Worm (Caenorhabditis elegans) whole organism, L4 larva: ENCODE data around the gene fbxa-166.

Source experiments
- D1046.2 ChIP-seq: fragments of 200-800 bp; sonication (Bioruptor generic); IDR thresholded peaks from 2 replicates; pipeline ENCODE4 v1.3.6; 2022; ENCODE audit warnings: missing genetic modification characterization, missing compliant biosample characterization
- F44E2.7 ChIP-seq: fragments of 200-800 bp; sonication (Bioruptor generic); IDR thresholded peaks from 2 replicates; pipeline ENCODE4 v2.1.2; 2022; ENCODE audit warnings: missing genetic modification characterization, missing compliant biosample characterization
- F49E8.2 ChIP-seq: sonication (generic microtip); optimal IDR thresholded peaks from 2 replicates; lab custom pipeline; 2016; ENCODE audit warnings: missing compliant biosample characterization, mild to moderate bottlenecking, missing genetic modification characterization, borderline replicate concordance
- T26A8.4 ChIP-seq: fragments of 200-800 bp; sonication (Bioruptor generic); IDR thresholded peaks from 2 replicates; pipeline ENCODE4 v1.3.6; 2022; ENCODE audit warnings: missing genetic modification characterization, missing compliant biosample characterization
- Y105C5A.15 ChIP-seq: fragments of 200-800 bp; sonication (Bioruptor generic); IDR thresholded peaks from 2 replicates; pipeline ENCODE4 v1.3.6; 2022; ENCODE audit warnings: missing genetic modification characterization, missing compliant biosample characterization
- Y75B8A.6 ChIP-seq: fragments of 200-800 bp; sonication (Bioruptor generic); IDR thresholded peaks from 2 replicates; pipeline ENCODE4 v1.3.6; 2022; ENCODE audit warnings: missing genetic modification reagents, missing genetic modification characterization, missing compliant biosample characterization
- arid-1 ChIP-seq: fragments of 200-800 bp; sonication (Bioruptor generic); conservative IDR thresholded peaks from 2 replicates; pipeline ENCODE4 v1.3.6; 2022; ENCODE audit warnings: missing genetic modification reagents, missing genetic modification characterization, missing compliant biosample characterization
- attf-4 ChIP-seq: sonication (generic microtip); optimal IDR thresholded peaks from 3 replicates; lab custom pipeline; 2017; ENCODE audit warnings: missing biosample characterization, missing genetic modification characterization
- ceh-82 ChIP-seq: sonication (generic microtip); optimal IDR thresholded peaks from 2 replicates; lab custom pipeline; 2017; ENCODE audit warnings: missing biosample characterization, missing genetic modification characterization
- daf-16 ChIP-seq, 3 experiments: sonication (generic microtip); optimal IDR thresholded peaks; 2 replicates each; lab custom pipeline; 2016 to 2017; ENCODE audit warnings: missing genetic modification characterization in 3 of 3, missing genetic modification reagents in 3 of 3, mild to moderate bottlenecking in 2 of 3, missing compliant biosample characterization in 2 of 3, missing biosample characterization in 1 of 3, moderate library complexity in 1 of 3
- daf-19 ChIP-seq: fragments of 200-800 bp; sonication (Bioruptor generic); conservative IDR thresholded peaks from 2 replicates; pipeline ENCODE4 v1.3.6; 2022; ENCODE audit warnings: missing genetic modification characterization, missing compliant biosample characterization
- daf-8 ChIP-seq: fragments of 200-800 bp; sonication (Bioruptor generic); IDR thresholded peaks from 2 replicates; pipeline ENCODE4 v1.3.6; 2022; ENCODE audit warnings: missing genetic modification characterization, missing compliant biosample characterization
- dmd-6 ChIP-seq: fragments of 200-800 bp; sonication (Bioruptor generic); IDR thresholded peaks from 2 replicates; pipeline ENCODE4 v1.3.6; 2022; ENCODE audit warnings: missing genetic modification reagents, missing genetic modification characterization, missing compliant biosample characterization
- dmd-9 ChIP-seq: fragments of 200-800 bp; sonication (Bioruptor generic); IDR thresholded peaks from 2 replicates; pipeline ENCODE4 v1.3.6; 2022; ENCODE audit warnings: missing genetic modification reagents, missing genetic modification characterization, missing compliant biosample characterization
- duxl-1 ChIP-seq: sonication (generic microtip); optimal IDR thresholded peaks from 2 replicates; lab custom pipeline; 2016; ENCODE audit warnings: mild to moderate bottlenecking, missing genetic modification characterization, moderate library complexity, missing compliant biosample characterization; ENCODE audit not compliant: poor library complexity
- dve-1 ChIP-seq: sonication (generic microtip); optimal IDR thresholded peaks from 2 replicates; lab custom pipeline; 2017; ENCODE audit warnings: antibody characterized with exemption, mild to moderate bottlenecking, missing genetic modification characterization, missing compliant biosample characterization; ENCODE audit not compliant: insufficient read depth
- egl-43 ChIP-seq: fragments of 200-800 bp; sonication (Bioruptor generic); IDR thresholded peaks from 2 replicates; pipeline ENCODE4 v1.3.6; 2022; ENCODE audit warnings: missing genetic modification reagents, missing genetic modification characterization, missing compliant biosample characterization
- fkh-10 ChIP-seq: fragments of 150-350 bp; optimal IDR thresholded peaks from 2 replicates; lab custom pipeline; 2014; ENCODE audit warnings: missing biosample characterization, missing genetic modification reagents, missing genetic modification characterization
- gei-8 ChIP-seq: fragments of 200-800 bp; sonication (Bioruptor generic); optimal IDR thresholded peaks from 2 replicates; lab custom pipeline; 2018; ENCODE audit warnings: mild to moderate bottlenecking, missing genetic modification characterization, missing compliant biosample characterization
- hlh-11 ChIP-seq: fragments of 200-800 bp; sonication (Bioruptor generic); optimal IDR thresholded peaks from 2 replicates; lab custom pipeline; 2018; ENCODE audit warnings: mild to moderate bottlenecking, missing genetic modification characterization, missing compliant biosample characterization
- hmg-1.1 ChIP-seq: fragments of 200-800 bp; sonication (Bioruptor generic); IDR thresholded peaks from 2 replicates; pipeline ENCODE4 v1.3.6; 2022; ENCODE audit warnings: missing genetic modification reagents, missing genetic modification characterization, missing compliant biosample characterization
- lim-7 ChIP-seq: fragments of 200-800 bp; sonication (Bioruptor generic); IDR thresholded peaks from 2 replicates; pipeline ENCODE4 v1.3.6; 2022; ENCODE audit warnings: missing genetic modification characterization, missing compliant biosample characterization
- lin-1 ChIP-seq: fragments of 200-800 bp; sonication (Bioruptor generic); IDR thresholded peaks from 2 replicates; pipeline ENCODE4 v1.3.6; 2022; ENCODE audit warnings: missing genetic modification reagents, missing genetic modification characterization, missing compliant biosample characterization
- madf-9 ChIP-seq: fragments of 200-800 bp; sonication (Bioruptor generic); conservative IDR thresholded peaks from 2 replicates; pipeline ENCODE4 v1.3.6; 2022; ENCODE audit warnings: missing genetic modification reagents, missing genetic modification characterization, missing compliant biosample characterization
- mdl-1 ChIP-seq, 2 experiments: fragments of 150-350 bp in 1 of 2; sonication (generic microtip) in 1 of 2; optimal IDR thresholded peaks; 2 replicates each; lab custom pipeline; 2014 to 2017; ENCODE audit warnings: missing biosample characterization in 2 of 2, missing genetic modification characterization in 2 of 2
- mep-1 ChIP-seq: fragments of 150-350 bp; sonication (generic microtip); optimal IDR thresholded peaks from 3 replicates; lab custom pipeline; 2014; ENCODE audit warnings: missing biosample characterization, missing genetic modification characterization
- nhr-10 ChIP-seq: fragments of 150-350 bp; optimal IDR thresholded peaks from 2 replicates; lab custom pipeline; 2014; ENCODE audit warnings: missing biosample characterization, missing genetic modification characterization
- nhr-11 ChIP-seq: fragments of 150-350 bp; optimal IDR thresholded peaks from 2 replicates; lab custom pipeline; 2014; ENCODE audit warnings: missing biosample characterization, missing genetic modification characterization
- nhr-237 ChIP-seq: sonication (generic microtip); optimal IDR thresholded peaks from 2 replicates; lab custom pipeline; 2017; ENCODE audit warnings: missing biosample characterization, missing genetic modification characterization
- nhr-25 ChIP-seq: sonication (generic microtip); optimal IDR thresholded peaks from 2 replicates; lab custom pipeline; 2017; ENCODE audit warnings: missing genetic modification characterization, mild to moderate bottlenecking, missing compliant biosample characterization, antibody characterized with exemption, moderate library complexity, borderline replicate concordance; ENCODE audit not compliant: insufficient read depth
- nhr-28 ChIP-seq: fragments of 150-350 bp; optimal IDR thresholded peaks from 2 replicates; lab custom pipeline; 2014; ENCODE audit warnings: missing biosample characterization, missing genetic modification characterization
- nhr-42 ChIP-seq: fragments of 200-800 bp; sonication (Bioruptor generic); IDR thresholded peaks from 2 replicates; pipeline ENCODE4 v1.3.6; 2022; ENCODE audit warnings: missing genetic modification characterization, missing compliant biosample characterization
- nhr-6 ChIP-seq: fragments of 150-350 bp; optimal IDR thresholded peaks from 2 replicates; lab custom pipeline; 2014; ENCODE audit warnings: missing biosample characterization, missing genetic modification characterization
- pqm-1 ChIP-seq: sonication (generic microtip); optimal IDR thresholded peaks from 2 replicates; lab custom pipeline; 2017; ENCODE audit warnings: missing biosample characterization, missing genetic modification characterization
- snpc-1.2 ChIP-seq: fragments of 200-800 bp; sonication (Bioruptor generic); IDR thresholded peaks from 2 replicates; pipeline ENCODE4 v1.3.6; 2022; ENCODE audit warnings: missing genetic modification reagents, missing genetic modification characterization, missing compliant biosample characterization
- tra-1 ChIP-seq: fragments of 200-800 bp; sonication (Bioruptor generic); IDR thresholded peaks from 2 replicates; pipeline ENCODE4 v1.3.6; 2022; ENCODE audit warnings: missing genetic modification reagents, missing genetic modification characterization, missing compliant biosample characterization
- vab-7 ChIP-seq: fragments of 200-800 bp; sonication (Bioruptor generic); IDR thresholded peaks from 2 replicates; pipeline ENCODE4 v1.3.6; 2022; ENCODE audit warnings: missing genetic modification reagents, missing genetic modification characterization, missing compliant biosample characterization
- zag-1 ChIP-seq: fragments of 150-350 bp; optimal IDR thresholded peaks from 2 replicates; lab custom pipeline; 2014; ENCODE audit warnings: missing biosample characterization, missing genetic modification characterization
- zip-2 ChIP-seq: fragments of 150-350 bp; optimal IDR thresholded peaks from 2 replicates; lab custom pipeline; 2014; ENCODE audit warnings: missing biosample characterization, missing genetic modification characterization
- ztf-7 ChIP-seq: fragments of 150-350 bp; optimal IDR thresholded peaks from 2 replicates; lab custom pipeline; 2014; ENCODE audit warnings: missing biosample characterization, missing genetic modification characterization

fbxa-166 gene

DNA sequence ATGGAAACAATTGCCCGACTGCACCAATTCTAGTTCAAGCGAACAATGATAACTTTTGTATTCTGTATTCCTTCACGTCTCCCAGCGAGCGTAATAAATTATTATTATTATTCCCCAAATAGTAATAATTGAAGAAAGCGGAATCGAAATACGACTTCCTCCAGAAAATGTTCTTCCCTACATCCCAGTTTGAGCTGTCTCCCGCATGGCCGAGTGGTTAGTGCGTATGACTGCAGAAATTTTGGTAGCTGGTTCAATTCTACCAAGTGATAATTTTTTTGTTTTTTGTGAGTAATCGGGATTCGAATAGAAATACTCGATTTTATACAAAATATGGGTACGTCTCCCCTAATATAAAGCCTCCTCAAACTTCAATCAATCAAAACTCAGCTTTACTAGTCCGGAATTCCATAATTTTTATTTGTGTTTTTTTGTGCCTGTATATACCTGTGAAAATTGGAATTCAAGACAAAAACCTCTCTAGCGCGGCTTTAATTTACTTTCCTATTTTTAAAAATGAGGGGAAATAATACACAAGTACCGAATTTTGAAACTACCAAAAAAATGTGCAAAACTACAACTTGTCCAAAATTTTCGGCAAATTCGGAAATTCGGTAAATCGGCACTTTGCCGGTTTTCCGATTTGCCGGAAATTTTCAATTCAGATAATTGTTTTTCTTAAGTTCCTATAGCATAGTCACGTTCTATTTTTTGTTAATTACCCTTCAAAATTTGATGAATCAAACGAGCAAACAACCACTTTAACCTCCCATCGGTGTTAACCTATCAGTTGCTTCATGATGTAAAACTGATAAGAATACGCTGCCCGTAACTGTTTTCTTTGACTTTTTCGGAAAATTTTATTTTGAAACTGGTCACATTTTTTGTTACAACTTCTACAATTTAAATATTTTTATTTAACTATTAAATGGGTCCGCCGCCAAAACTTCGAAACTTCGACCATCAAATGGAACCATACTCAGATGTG lies 21.5 kb downstream of the fbxa-166 start, which contains the start of gene bath-46:
Gene bath-46, plus strand, starts transcription at position 806 of the 988 bp plus-strand sequence.
- TF ChIP-seq ceh-82 (tag; lab: Kevin White, UChicago) (no peak), nhr-11 (tag; lab: Kevin White, UChicago) (no peak), madf-9 (GFP tag; lab: Robert Waterston, UW) (0 out of 2 replicates have a peak, but pooled peaks have one; percentile 13), nhr-25 (tag; lab: Kevin White, UChicago) (no peak), zag-1 (tag; lab: Kevin White, UChicago) (no peak), pqm-1 (tag; lab: Kevin White, UChicago) (peak; percentile 90), arid-1 (GFP tag; lab: Robert Waterston, UW) (0 out of 2 replicates have a peak, but pooled peaks have one; percentile 8), daf-19 (no peak), dmd-9 (no peak), nhr-42 (GFP tag; lab: Robert Waterston, UW) (no peak), vab-7 (GFP tag; lab: Robert Waterston, UW) (peak; percentile 48; the same call in 1 of the 2 replicates), dmd-6 (peak; percentile 34; the same call in 1 of the 2 replicates), nhr-28 (tag; lab: Kevin White, UChicago) (peak; percentile 57), ztf-7 (tag; lab: Kevin White, UChicago) (no peak), fkh-10 (no peak), egl-43 (peak; percentile 56; the same call in 1 of the 2 replicates), duxl-1 (tag; lab: Kevin White, UChicago) (no peak), mep-1 (tag; lab: Kevin White, UChicago) (no peak), mdl-1 (tag; optimal IDR thresholded peaks at IDR 0.05; lab: Kevin White, UChicago) (no peak), nhr-6 (tag; lab: Kevin White, UChicago) (no peak), D1046.2 (no peak), nhr-237 (tag; lab: Kevin White, UChicago) (no peak), hmg-1.1 (GFP tag; lab: Robert Waterston, UW) (no peak), F44E2.7 (GFP tag; lab: Robert Waterston, UW) (no peak), attf-4 (tag; lab: Kevin White, UChicago) (no peak), nhr-10 (no peak), gei-8 (GFP tag; lab: Kevin White, UChicago) (no peak), F49E8.2 (tag; lab: Kevin White, UChicago) (no peak), daf-8 (no peak), lin-1 (GFP tag; lab: Robert Waterston, UW) (no peak), dve-1 (no peak), T26A8.4 (no peak), lim-7 (GFP tag; lab: Robert Waterston, UW) (peak; percentile 75), Y75B8A.6 (no peak), daf-16 (GFP tag; optimal IDR thresholded peaks at IDR 0.05; lab: Kevin White, UChicago) (no peak), daf-16 (tag; optimal IDR thresholded peaks at IDR 0.05; lab: Kevin White, UChicago) (peak; percentile 68), snpc-1.2 (GFP tag; lab: Robert Waterston, UW) (no peak), tra-1 (GFP tag; lab: Robert Waterston, UW) (no peak), zip-2 (tag; lab: Kevin White, UChicago) (no peak), hlh-11 (tag; lab: Kevin White, UChicago) (peak; percentile 48), Y105C5A.15 (GFP tag; lab: Robert Waterston, UW) (0 out of 2 replicates have a peak, but pooled peaks have one; percentile 35)
- TF ChIP-seq, all 104 proteins: peak for 11
